Worm (Caenorhabditis elegans): Measurements from ENCODE around the gene lev-9.

Gene lev-9

DNA sequence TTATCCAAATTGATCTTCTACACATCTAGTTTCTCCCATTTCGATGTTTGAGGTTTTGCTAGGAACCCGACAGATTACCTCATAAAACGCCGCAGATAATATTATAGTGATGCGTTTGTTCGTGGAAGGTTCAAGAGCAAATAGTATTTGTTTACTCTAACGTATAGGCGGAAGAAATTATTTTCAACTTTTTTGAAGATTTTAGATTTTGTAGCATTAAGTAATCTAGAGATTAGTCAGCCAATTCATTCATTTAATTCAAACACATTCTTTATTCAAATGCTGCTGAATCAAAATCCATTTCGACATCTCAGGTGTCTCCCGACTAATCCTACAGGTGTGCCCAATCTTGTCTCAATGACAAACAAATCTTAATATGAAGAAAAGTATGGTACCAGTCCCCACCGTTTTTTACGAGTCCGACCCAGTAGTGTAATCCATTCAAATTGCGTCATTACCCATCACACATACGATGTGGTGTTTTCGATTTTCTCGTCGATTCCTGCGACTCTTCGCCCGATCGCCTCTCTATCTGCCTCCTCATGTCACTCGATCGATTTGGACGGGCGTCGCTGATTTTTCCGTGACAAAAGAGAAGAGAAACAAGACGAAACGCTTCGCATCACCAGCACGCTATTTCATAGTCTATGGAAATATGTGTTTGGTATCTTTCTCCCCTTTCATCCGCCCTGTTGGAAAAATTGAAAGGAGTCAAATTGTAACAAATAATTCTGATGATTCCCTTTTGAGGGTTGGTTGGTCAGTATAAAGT is 37.4 kb downstream of the lev-9 start:
- TF ChIP-seq ceh-82 (tag; optimal IDR thresholded peaks at IDR 0.05) (peak in 1 of 3 experiments; percentile 19), pax-3 (tag; optimal IDR thresholded peaks at IDR 0.05) (peak; percentile 39), irx-1 (tag; optimal IDR thresholded peaks at IDR 0.05) (no peak), jun-1 (tag; optimal IDR thresholded peaks at IDR 0.05) (peak; percentile 73), nhr-84 (tag; optimal IDR thresholded peaks at IDR 0.05) (no peak), nhr-12 (tag; optimal IDR thresholded peaks at IDR 0.05) (no peak), nhr-77 (tag; optimal IDR thresholded peaks at IDR 0.05) (peak; percentile 31), ztf-4 (tag; optimal IDR thresholded peaks at IDR 0.05) (peak; percentile 63), elt-3 (tag; optimal IDR thresholded peaks at IDR 0.05) (peak in 1 of 6 experiments; percentile 54), nhr-20 (tag; optimal IDR thresholded peaks at IDR 0.05) (peak; percentile 84), nhr-28 (tag; optimal IDR thresholded peaks at IDR 0.05) (no peak), aly-2 (tag; optimal IDR thresholded peaks at IDR 0.05) (no peak), alr-1 (tag; optimal IDR thresholded peaks at IDR 0.05; ENCODE audit: borderline replicate concordance) (no peak), egl-27 (tag; optimal IDR thresholded peaks at IDR 0.05) (no peak), pag-3 (tag; optimal IDR thresholded peaks at IDR 0.05; ENCODE audit: borderline replicate concordance, insufficient read depth) (no peak), zip-4 (GFP tag; optimal IDR thresholded peaks at IDR 0.05) (peak; percentile 17), lsy-2 (tag; optimal IDR thresholded peaks at IDR 0.05) (peak; percentile 27 to 58), unc-130 (tag; optimal IDR thresholded peaks at IDR 0.05) (peak; percentile 85), snpc-4 (tag; optimal IDR thresholded peaks at IDR 0.05) (no peak), nhr-47 (tag; optimal IDR thresholded peaks at IDR 0.05) (peak; percentile 42), egl-13 (tag; optimal IDR thresholded peaks at IDR 0.05) (no peak), C04F5.9 (tag; optimal IDR thresholded peaks at IDR 0.05) (no peak), elt-2 (tag; optimal IDR thresholded peaks at IDR 0.05) (peak; percentile 43), grh-1 (GFP tag; IDR thresholded peaks at IDR 0.05) (peak; percentile 5; the same call in 1 of the 2 replicates), ceh-63 (GFP tag; optimal IDR thresholded peaks at IDR 0.05) (peak; percentile 0), sptf-1 (tag; optimal IDR thresholded peaks at IDR 0.05) (no peak), efl-1 (optimal IDR thresholded peaks at IDR 0.05) (peak; percentile 16 to 19), efl-1 (GFP tag; optimal IDR thresholded peaks at IDR 0.05 in 1 of 2) (peak in 1 of 2 experiments; percentile 85), vab-15 (tag; optimal IDR thresholded peaks at IDR 0.05) (no peak), C34B4.2 (tag; optimal IDR thresholded peaks at IDR 0.05) (no peak), xbp-1 (tag; optimal IDR thresholded peaks at IDR 0.05) (peak; percentile 54), ceh-90 (tag; optimal IDR thresholded peaks at IDR 0.05) (no peak), fkh-8 (tag; optimal IDR thresholded peaks at IDR 0.05) (peak; percentile 11), mdl-1 (tag; optimal IDR thresholded peaks at IDR 0.05) (peak in 1 of 2 experiments; percentile 75), lin-14 (GFP tag; optimal IDR thresholded peaks at IDR 0.05) (peak; percentile 83), mep-1 (tag; optimal IDR thresholded peaks at IDR 0.05) (peak; percentile 69), fos-1 (tag; optimal IDR thresholded peaks at IDR 0.05) (peak; percentile 58), unc-98 (GFP tag; IDR thresholded peaks at IDR 0.05) (no peak), nhr-76 (tag; optimal IDR thresholded peaks at IDR 0.05) (no peak), ces-1 (GFP tag; optimal IDR thresholded peaks at IDR 0.05) (no peak), lin-39 (tag; optimal IDR thresholded peaks at IDR 0.05) (no peak), snu-23 (GFP tag; optimal IDR thresholded peaks at IDR 0.05) (peak; percentile 84), blmp-1 (tag; optimal IDR thresholded peaks at IDR 0.05) (peak; percentile 90), mef-2 (tag; optimal IDR thresholded peaks at IDR 0.05) (no peak), ceh-88 (GFP tag; IDR thresholded peaks at IDR 0.05) (peak; percentile 57; the same call in 1 of the 2 replicates), isw-1 (GFP tag; IDR thresholded peaks at IDR 0.05) (no peak), hlh-4 (tag; optimal IDR thresholded peaks at IDR 0.05) (no peak), mab-9 (GFP tag; IDR thresholded peaks at IDR 0.05) (no peak), unc-62 (GFP tag; optimal IDR thresholded peaks at IDR 0.05) (no peak), tbx-2 (tag; optimal IDR thresholded peaks at IDR 0.05) (peak; percentile 45), nhr-19 (GFP tag; conservative IDR thresholded peaks at IDR 0.05) (peak; percentile 53), zag-1 (tag; optimal IDR thresholded peaks at IDR 0.05) (no peak)

Measured in whole organism, L1 larva.